Worm (Caenorhabditis elegans) whole organism, L4 larva: ENCODE results near the gene C23H5.12.

Experiments
- F44E2.7 ChIP-seq: fragments of 200-800 bp; sonication (Bioruptor generic); IDR thresholded peaks from 2 replicates; pipeline ENCODE4 v2.1.2; 2022; ENCODE audit warnings: missing genetic modification characterization, missing compliant biosample characterization
- R02D3.7 ChIP-seq: fragments of 150-350 bp; sonication (generic microtip); optimal IDR thresholded peaks from 3 replicates; lab custom pipeline; 2014; ENCODE audit warnings: missing biosample characterization, missing genetic modification characterization
- aly-2 ChIP-seq: sonication (generic microtip); optimal IDR thresholded peaks from 2 replicates; lab custom pipeline; 2018; ENCODE audit warnings: missing biosample characterization, missing genetic modification characterization
- ceh-28 ChIP-seq: fragments of 150-350 bp; optimal IDR thresholded peaks from 2 replicates; lab custom pipeline; 2014; ENCODE audit warnings: missing biosample characterization, missing genetic modification reagents, missing genetic modification characterization
- daf-12 ChIP-seq: fragments of 150-350 bp; optimal IDR thresholded peaks from 2 replicates; lab custom pipeline; 2014; ENCODE audit warnings: missing biosample characterization, missing genetic modification reagents, missing genetic modification characterization
- daf-16 ChIP-seq, 3 experiments: sonication (generic microtip); optimal IDR thresholded peaks; 2 replicates each; lab custom pipeline; 2016 to 2017; ENCODE audit warnings: missing genetic modification characterization in 3 of 3, missing genetic modification reagents in 3 of 3, mild to moderate bottlenecking in 2 of 3, missing compliant biosample characterization in 2 of 3, missing biosample characterization in 1 of 3, moderate library complexity in 1 of 3
- dmd-8 ChIP-seq: fragments of 200-800 bp; sonication (Bioruptor generic); IDR thresholded peaks from 2 replicates; pipeline ENCODE4 v1.3.6; 2022; ENCODE audit warnings: missing genetic modification characterization, missing compliant biosample characterization
- fkh-10 ChIP-seq: fragments of 150-350 bp; optimal IDR thresholded peaks from 2 replicates; lab custom pipeline; 2014; ENCODE audit warnings: missing biosample characterization, missing genetic modification reagents, missing genetic modification characterization
- hlh-30 ChIP-seq: sonication (generic microtip); optimal IDR thresholded peaks from 2 replicates; lab custom pipeline; 2017; ENCODE audit warnings: antibody characterized with exemption, mild to moderate bottlenecking, missing genetic modification characterization, missing compliant biosample characterization; ENCODE audit not compliant: insufficient read depth
- lin-13 ChIP-seq: fragments of 150-350 bp; optimal IDR thresholded peaks from 2 replicates; lab custom pipeline; 2014; ENCODE audit warnings: missing biosample characterization, missing genetic modification reagents, missing genetic modification characterization
- lin-39 ChIP-seq: fragments of 150-350 bp; optimal IDR thresholded peaks from 2 replicates; lab custom pipeline; 2014; ENCODE audit warnings: missing biosample characterization, missing genetic modification reagents, missing genetic modification characterization
- lir-3 ChIP-seq: sonication (generic microtip); optimal IDR thresholded peaks from 2 replicates; lab custom pipeline; 2016; ENCODE audit warnings: mild to moderate bottlenecking, missing genetic modification characterization, missing compliant biosample characterization
- nhr-111 ChIP-seq: fragments of 200-800 bp; sonication (Bioruptor generic); optimal IDR thresholded peaks from 2 replicates; lab custom pipeline; 2018; ENCODE audit warnings: mild to moderate bottlenecking, missing genetic modification characterization, missing compliant biosample characterization
- nhr-237 ChIP-seq: sonication (generic microtip); optimal IDR thresholded peaks from 2 replicates; lab custom pipeline; 2017; ENCODE audit warnings: missing biosample characterization, missing genetic modification characterization
- nhr-6 ChIP-seq: fragments of 150-350 bp; optimal IDR thresholded peaks from 2 replicates; lab custom pipeline; 2014; ENCODE audit warnings: missing biosample characterization, missing genetic modification characterization
- pqm-1 ChIP-seq: sonication (generic microtip); optimal IDR thresholded peaks from 2 replicates; lab custom pipeline; 2017; ENCODE audit warnings: missing biosample characterization, missing genetic modification characterization
- sdz-12 ChIP-seq: fragments of 200-800 bp; sonication (Bioruptor generic); optimal IDR thresholded peaks from 2 replicates; lab custom pipeline; 2018; ENCODE audit warnings: mild to moderate bottlenecking, missing genetic modification characterization, missing compliant biosample characterization
- snpc-4 ChIP-seq: fragments of 150-350 bp; optimal IDR thresholded peaks from 2 replicates; lab custom pipeline; 2014; ENCODE audit warnings: missing biosample characterization, missing genetic modification characterization
- spr-3 ChIP-seq: fragments of 200-800 bp; sonication (Bioruptor generic); optimal IDR thresholded peaks from 2 replicates; lab custom pipeline; 2018; ENCODE audit warnings: mild to moderate bottlenecking, missing genetic modification characterization, missing compliant biosample characterization

Gene C23H5.12

ce11 chrIV:2177545-2177944 lies 44.3 kb downstream of the C23H5.12 start, which contains the start of gene hrpu-2 (continued):
- TF ChIP-seq daf-16 (GFP tag; optimal IDR thresholded peaks at IDR 0.05; lab: Kevin White, UChicago): peak in 1 of 2 experiments; percentile 33
- TF ChIP-seq daf-16 (tag; optimal IDR thresholded peaks at IDR 0.05; lab: Kevin White, UChicago): peak; percentile 29
- TF ChIP-seq ceh-28 (tag; lab: Kevin White, UChicago): no peak
- peak; percentile 11 for TF ChIP-seq nhr-6
- peak; percentile 73 for TF ChIP-seq hlh-30 (tag; lab: Kevin White, UChicago)
- no peak for TF ChIP-seq sdz-12 (GFP tag; lab: Kevin White, UChicago)
- no peak for TF ChIP-seq dmd-8 (GFP tag; lab: Robert Waterston, UW)
- peak; percentile 85 for TF ChIP-seq lin-13 (GFP tag; lab: Kevin White, UChicago)
- no peak for TF ChIP-seq pqm-1
- TF ChIP-seq snpc-4 (tag; lab: Kevin White, UChicago): no peak
- TF ChIP-seq spr-3: peak; percentile 62
- no peak for TF ChIP-seq lir-3 (tag; lab: Kevin White, UChicago)
- TF ChIP-seq nhr-111 (GFP tag; lab: Kevin White, UChicago): no peak
- no peak for TF ChIP-seq daf-12
- TF ChIP-seq fkh-10 (GFP tag; lab: Kevin White, UChicago): peak; percentile 41
- TF ChIP-seq F44E2.7: no peak
- TF ChIP-seq aly-2 (tag; lab: Kevin White, UChicago): no peak
- no peak for TF ChIP-seq lin-39 (tag; lab: Kevin White, UChicago)
- no peak for TF ChIP-seq R02D3.7 (tag; lab: Kevin White, UChicago)
- TF ChIP-seq nhr-237 (tag; lab: Kevin White, UChicago): no peak
